Worm (Caenorhabditis elegans): Measurements from ENCODE around the gene slcr-46.3.

The slcr-46.3 gene

DNA sequence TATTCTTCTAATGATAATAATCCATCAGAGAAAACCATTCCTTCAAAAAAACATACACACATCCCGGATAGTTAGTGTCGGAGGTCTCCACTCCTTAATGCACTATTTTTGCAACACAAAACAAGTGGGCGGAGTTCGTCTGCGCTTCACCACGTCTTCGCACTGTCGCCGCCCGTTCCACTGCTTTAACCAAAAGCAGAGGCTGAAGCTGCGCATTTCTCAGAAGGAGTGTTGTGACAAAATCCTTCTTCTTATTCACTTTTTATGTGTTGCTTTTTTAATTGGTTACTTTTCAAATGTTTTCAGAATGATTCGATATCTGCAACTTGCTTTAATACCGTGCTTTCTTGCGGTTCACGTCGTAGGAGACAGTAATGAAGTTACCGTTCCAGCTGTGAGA, 21.0 kb upstream of the slcr-46.3 start, which contains the start of gene F58E6.13:
TSS of gene F58E6.13 (plus strand) at position 301 of the 400 bp plus-strand sequence.
- TF ChIP-seq unc-62 (GFP tag; optimal IDR thresholded peaks at IDR 0.05): no peak

DNA sequence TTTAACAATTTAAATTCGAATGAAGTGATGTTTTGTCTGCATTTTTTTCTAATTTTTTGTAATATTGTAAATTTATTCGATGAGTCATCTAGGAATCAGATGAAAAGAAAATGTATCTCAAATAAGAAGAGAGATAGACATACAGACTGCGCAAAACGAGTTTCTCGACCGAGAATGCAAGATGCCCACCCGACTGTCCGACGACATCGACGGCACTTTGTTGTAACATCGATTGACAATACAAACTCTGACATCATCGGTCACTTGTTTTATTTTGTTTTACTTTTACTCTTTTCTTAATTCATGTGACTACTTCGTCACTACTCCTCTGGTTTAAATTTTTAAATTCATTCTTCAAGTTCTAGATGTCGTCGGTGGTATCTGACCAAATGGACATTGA, 17.0 kb upstream of the slcr-46.3 start, which contains the start of gene sta-2:
TSS of gene sta-2 (plus strand) at position 349 of the 400 bp plus-strand sequence.
- no peak for TF ChIP-seq unc-62 (GFP tag; optimal IDR thresholded peaks at IDR 0.05)

DNA sequence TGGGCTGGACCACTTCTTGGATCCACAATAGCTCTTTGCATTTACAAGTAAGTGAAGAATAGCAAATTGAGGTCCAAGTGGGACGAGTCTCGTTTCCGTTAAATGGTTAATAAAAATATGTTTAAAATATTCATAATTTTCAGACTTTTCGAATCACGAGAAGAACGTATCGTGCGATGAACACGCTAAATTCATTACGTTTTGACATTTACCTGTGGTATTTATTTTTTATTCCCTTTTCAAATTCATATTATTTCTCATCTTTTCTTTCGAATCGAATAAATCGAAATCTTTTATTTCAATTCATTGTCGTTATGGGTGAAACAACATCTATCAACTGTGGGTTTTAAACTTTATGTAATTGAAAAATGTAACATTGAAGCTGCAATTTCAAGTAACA, 15.5 kb upstream of the slcr-46.3 start, which contains the start of gene marc-1:
TSS of gene marc-1 (plus strand) at position 301 of the 400 bp plus-strand sequence.
- no peak for TF ChIP-seq unc-62 (GFP tag; optimal IDR thresholded peaks at IDR 0.05)

DNA sequence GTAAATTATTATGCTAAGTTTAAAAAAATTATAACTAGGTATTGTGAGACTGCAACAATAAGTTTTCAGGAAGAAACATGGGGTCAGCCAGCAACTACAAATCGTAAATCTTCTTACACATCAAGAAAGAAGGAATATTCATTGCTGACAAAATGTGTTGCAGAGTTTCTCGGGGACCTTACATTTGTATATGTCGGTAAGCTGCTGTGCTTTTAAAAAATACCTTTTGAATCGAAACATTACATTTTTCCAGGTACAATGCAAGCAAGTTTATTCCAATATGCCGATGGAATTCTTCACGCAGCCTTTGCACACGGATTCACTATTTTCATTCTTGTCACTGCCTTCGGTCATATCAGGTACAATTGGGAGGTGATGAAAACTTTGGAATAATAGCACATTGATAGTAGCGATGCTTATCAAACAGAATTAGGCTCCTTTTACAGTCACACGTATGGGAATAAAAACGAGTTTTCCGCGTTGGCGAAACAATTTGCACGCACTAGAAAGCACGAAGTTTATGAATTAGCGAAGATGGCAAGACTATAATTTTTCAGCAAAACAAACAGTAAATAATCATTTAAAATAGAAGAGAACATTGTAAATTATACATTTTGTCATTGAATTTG, 14.3 kb upstream of the slcr-46.3 start:
- TF ChIP-seq unc-62 (GFP tag; optimal IDR thresholded peaks at IDR 0.05): no peak

DNA sequence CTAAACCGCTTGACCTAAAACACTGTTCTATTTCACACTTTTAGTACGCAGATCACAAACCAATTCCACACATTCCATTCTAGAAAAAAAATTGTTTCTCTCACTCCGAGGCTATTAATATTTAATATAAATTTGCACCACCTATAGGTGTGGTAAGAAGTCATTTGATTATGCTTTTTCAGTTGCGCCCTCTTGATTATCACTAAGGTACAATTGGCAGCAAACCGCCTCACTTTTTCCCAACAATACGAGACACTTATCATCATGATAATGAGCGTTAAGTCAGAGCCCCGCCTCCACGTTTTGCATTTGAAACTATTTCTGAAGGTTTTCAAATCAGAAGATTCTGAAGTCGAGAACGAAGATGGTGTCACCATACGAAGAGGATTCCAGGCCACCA, 13.4 kb upstream of the slcr-46.3 start, which contains the start of gene aqp-4:
TSS of gene aqp-4 (plus strand) at position 270 of the 400 bp plus-strand sequence.
- no peak for TF ChIP-seq unc-62 (GFP tag; optimal IDR thresholded peaks at IDR 0.05)

DNA sequence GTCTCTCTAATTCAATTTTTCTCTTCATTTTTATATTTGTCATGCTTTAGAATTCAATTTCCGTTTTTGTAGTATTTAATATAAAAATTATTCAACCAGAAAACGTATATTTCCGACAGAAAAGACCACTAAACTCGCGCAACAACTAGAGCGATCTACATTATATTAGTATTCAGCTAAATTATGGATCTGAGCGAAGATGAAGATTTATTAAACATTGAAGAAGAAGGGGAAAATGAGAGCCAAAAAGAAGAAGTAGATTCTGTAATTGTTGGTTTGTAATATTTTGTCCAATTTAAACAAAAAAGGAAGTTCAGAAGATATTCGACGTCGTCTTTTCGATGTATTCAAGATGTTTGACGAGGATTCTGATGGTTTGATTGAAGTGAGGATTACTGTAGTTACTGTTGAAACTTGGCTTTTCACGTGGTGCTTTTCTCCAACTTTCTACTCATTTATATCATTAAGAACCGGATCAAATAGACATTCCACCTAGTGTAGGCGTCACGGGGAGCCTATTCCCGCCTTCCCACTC, 10.1 kb upstream of the slcr-46.3 start, which contains the start of gene cal-7:
TSS of gene cal-7 (plus strand) at position 184 of the 535 bp plus-strand sequence.
- no peak for TF ChIP-seq unc-62 (GFP tag; optimal IDR thresholded peaks at IDR 0.05)

DNA sequence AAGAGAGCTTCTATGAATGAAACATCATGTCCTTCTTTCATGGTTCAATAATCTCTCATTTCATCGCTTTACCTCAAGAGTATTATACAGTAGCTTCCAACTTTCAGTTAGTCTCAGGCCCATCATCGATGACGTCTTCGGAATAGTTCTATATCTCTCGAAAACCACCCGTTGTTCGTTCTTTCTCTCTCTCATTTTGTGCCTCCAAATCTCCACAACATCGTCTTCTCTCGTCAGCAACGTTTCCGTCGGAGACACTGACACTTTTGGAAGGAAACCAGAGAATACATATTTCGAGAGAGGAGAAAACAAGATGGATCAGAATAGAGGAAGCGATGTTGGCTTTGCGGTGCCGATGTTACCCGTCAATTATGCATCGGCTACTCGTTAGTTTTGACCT, 7.9 kb upstream of the slcr-46.3 start:
- TF ChIP-seq unc-62 (GFP tag; optimal IDR thresholded peaks at IDR 0.05): no peak

DNA sequence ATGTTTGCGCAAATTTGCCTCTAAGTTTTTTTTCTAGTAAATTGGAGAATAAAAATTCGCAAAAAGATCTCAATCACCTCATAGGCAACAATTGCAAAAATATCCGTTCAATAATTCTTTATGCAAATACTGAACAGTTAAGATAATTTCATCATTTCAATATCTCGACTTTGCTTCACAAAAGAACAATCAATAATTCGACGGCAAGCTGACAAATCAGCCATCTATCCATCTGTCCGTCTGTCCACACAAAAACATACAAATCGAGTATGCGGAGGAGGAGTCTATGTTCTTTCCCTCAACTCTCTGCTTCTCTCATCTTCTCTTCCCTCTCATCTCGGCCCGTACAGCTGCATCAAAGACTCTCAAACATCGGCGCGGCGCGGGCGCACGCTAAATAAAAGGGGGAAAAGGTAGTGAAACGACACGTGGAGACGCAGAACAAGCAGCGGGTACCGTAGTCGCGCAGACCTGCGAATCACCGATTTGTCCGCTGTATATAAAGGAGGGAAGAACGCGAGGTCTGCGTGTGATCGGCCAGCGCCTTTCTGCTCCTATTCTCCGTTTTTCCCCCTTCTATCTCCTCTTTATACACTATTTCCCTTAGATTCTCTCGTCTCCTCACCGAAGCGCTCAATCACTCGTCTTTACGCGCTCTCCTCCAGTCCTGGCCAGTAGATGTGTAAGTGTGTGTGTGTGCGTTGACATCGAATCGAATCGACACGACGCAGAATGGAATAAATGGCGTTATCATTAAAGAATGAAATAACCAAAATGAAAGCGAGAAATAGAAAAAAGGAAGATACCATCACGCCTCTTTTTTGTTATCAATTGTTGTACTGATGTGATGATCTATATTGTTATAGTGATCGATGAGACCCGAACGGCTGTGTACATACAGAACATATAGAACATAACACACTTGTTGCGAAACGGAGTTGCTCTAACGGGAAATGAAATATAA, 7.1 kb upstream of the slcr-46.3 start:
- peak; percentile 28 for TF ChIP-seq unc-62 (GFP tag; optimal IDR thresholded peaks at IDR 0.05)

DNA sequence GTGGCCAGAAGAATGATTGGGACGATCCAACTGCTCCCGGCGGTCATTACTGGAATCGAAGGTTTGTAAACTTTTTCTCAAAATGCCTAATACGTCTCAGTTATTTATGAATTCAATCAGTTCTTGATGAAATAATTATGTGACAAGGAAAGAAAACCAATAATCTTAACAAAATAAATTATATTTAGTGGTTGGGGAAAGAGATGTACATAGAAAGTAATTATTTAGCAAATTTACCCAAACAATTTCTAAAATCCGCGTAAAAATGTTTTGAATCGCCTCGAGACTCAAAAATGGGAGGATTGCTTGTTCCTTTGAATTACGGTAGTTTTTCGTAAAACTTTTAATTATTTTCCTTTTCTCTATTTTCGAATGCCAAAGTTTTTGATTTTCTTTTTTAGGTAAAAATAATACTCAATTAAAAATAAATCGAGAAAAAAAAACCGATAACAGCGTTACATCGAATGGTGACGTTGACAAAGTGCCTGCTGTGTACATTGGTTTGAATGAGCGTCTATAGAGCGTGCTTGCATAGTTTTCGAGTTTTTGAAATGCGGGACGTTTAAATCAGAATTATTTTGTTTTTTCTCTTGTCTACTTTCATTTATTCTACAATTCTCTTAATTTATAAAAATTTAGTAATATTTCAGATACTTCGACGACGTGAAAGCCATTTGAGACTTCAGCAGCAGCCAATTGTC, 5.7 kb upstream of the slcr-46.3 start, which contains the start of the genes aagr-3 and drap-1:
TSS of gene aagr-3 (minus strand) at position 51 of the 701 bp plus-strand sequence.
TSS of gene drap-1 (plus strand) at position 645 of the 701 bp plus-strand sequence.
- no peak for TF ChIP-seq unc-62 (GFP tag; optimal IDR thresholded peaks at IDR 0.05)

DNA sequence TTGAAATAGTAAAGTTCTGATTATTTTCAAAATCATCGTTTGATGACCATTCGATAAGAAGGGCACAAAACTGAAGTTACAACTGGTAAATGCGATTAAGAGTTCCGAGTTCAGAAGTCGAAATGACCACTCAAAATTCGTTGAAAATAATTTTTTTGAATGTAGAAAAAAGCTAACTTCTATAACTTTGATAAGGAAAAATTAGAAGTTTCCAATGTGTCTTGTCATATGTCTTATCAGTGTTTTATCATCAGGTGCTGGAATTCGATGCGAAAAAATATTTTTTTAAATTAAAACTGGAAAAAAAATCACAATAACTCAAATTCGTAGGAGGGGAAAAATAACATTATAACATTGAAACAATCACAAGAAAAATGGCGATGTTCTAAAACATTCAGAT, 1.8 kb upstream of the slcr-46.3 start:
- TF ChIP-seq unc-62 (GFP tag; optimal IDR thresholded peaks at IDR 0.05): no peak

DNA sequence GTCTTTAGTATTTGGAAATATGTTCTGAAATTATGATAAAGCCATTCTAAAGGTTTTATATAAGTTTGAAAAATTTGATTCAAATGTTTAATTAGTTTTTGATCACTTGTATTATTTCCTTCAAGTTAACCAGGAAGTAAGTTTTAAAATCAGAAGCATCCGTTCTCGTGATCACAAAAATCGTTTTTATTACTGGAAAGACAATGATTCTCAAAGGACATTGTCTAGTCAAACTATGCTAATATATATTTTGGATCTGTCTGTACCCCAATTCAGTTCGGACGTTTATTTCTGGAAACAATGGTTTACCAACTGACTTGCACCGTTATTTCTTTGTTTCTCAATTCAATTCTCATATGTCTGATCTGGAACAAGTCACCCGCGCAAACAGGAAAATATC, 7.5 kb downstream of the slcr-46.3 start, which contains the start of gene str-188:
TSS of gene str-188 (plus strand) at position 301 of the 400 bp plus-strand sequence.
- no peak for TF ChIP-seq unc-62 (GFP tag; optimal IDR thresholded peaks at IDR 0.05)

DNA sequence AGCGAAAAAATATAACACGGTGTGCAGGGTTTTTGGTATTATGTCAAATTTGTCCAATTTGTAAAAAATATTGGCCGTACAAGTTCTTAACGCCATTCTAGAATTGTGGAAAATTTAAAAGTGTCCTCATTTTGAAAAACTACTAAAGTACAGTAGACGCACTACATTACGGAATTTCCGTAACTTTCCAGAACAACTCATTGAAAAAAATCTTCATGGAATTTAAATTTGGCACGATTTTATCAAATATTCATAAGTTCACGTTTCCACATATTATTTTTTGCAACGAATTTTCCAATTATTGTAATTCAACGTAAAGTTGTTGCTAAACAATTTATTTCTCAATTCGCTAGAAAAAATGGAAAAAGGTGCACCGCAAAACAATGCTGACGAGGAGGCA, 9.0 kb downstream of the slcr-46.3 start, which contains the start of gene F40F9.3:
TSS of gene F40F9.3 (plus strand) at position 301 of the 400 bp plus-strand sequence.
- TF ChIP-seq unc-62 (GFP tag; optimal IDR thresholded peaks at IDR 0.05): no peak

DNA sequence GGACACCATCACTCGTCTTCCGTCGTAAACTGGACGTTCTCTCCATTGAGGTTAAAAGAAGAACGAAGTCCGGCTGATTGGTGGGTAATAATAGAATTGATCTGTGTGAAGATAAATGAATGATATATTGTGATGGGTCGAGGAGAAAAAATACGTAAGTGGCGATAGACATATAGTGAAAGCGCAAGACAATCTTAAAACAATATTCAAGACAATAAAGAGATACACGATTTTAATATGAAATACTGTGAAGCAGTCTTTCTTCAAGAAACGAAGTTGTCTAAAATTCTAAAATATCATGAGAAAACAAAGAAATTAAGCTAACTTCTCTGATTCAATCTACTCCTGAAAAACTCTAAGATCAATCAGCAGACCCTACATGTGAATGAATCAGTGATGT, 10.4 kb downstream of the slcr-46.3 start, which contains the start of gene F40F9.10:
TSS of gene F40F9.10 (minus strand) at position 101 of the 400 bp plus-strand sequence.
- TF ChIP-seq unc-62 (GFP tag; optimal IDR thresholded peaks at IDR 0.05): no peak

DNA sequence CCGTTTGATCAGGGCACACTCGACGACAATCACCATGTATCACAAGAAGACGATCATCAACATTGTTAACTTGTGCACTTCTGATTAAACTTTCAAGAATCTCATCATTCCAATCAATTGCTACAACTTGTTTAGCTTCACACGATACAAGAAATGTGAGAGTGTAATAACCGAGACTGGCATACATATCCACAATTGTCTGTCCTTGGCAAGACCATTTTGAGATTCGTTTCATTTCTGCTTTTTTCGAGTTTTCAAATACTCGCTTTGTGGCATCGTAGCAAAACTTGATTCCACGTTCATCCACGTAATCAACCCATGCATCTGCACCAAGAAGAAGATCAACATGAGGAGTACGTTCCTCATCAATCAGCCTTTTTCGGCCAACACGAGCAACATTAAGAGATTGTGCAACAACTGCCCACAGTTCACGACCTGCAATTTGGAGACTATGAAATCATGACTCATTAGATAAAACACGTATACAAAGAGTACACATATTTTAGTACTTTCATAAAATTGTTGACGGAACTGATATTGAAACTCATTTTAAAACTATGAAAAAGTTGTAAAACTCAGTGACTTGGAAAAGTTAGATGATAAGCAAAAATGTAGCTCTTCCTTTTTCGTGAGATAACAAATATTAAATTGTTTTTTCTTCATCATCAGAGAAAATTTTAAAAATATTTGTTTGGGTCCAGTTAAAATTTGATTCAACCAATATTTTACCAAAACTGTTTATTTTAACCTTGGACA, 11.3 kb downstream of the slcr-46.3 start:
- TF ChIP-seq unc-62 (GFP tag; optimal IDR thresholded peaks at IDR 0.05): no peak

Measured in whole organism, dauer.